Fruit fly (Drosophila melanogaster): ENCODE data around the gene CG11983.
A peak's percentile ranks its signal among the peaks of the same experiment; 100 is the strongest.

- TF ChIP-seq Myc (optimal IDR thresholded peaks at IDR 0.05) (no peak), Hr78 (GFP tag; optimal IDR thresholded peaks at IDR 0.05) (no peak), lola (GFP tag; optimal IDR thresholded peaks at IDR 0.05) (no peak), N (GFP tag; optimal IDR thresholded peaks at IDR 0.05) (no peak), dl (GFP tag; optimal IDR thresholded peaks at IDR 0.05; ENCODE audit: insufficient read depth in 1 of 2, partially characterized antibody in 2 of 2) (no peak), rgr (GFP tag; optimal IDR thresholded peaks at IDR 0.05) (peak; percentile 5), Jra (GFP tag; optimal IDR thresholded peaks at IDR 0.05) (peak; percentile 4)
Observed at dm6 chr3R:9054442-9055118, 46.5 kb downstream of the CG11983 start.
